Worm (Caenorhabditis elegans): ENCODE results near the gene T23B12.6.

Gene T23B12.6

ce11 chrV:8460306-8460705, at the start of gene T23B12.6:
Gene T23B12.6, minus strand, starts transcription at chrV:8460419.
- TF ChIP-seq lin-1 (GFP tag; IDR thresholded peaks at IDR 0.05) = no peak; the same call in 1 of the 2 replicates
- peak; percentile 47 for TF ChIP-seq nhr-28 (tag; optimal IDR thresholded peaks at IDR 0.05)
- peak; percentile 88 for TF ChIP-seq dmd-6 (GFP tag; IDR thresholded peaks at IDR 0.05)
- no peak for TF ChIP-seq lin-39 (tag; optimal IDR thresholded peaks at IDR 0.05)
- no peak for TF ChIP-seq dve-1 (tag; optimal IDR thresholded peaks at IDR 0.05; ENCODE audit: insufficient read depth)
- 0 out of 2 replicates have a peak, but pooled peaks have one; percentile 51 for TF ChIP-seq tra-1 (GFP tag; IDR thresholded peaks at IDR 0.05)
- no peak for TF ChIP-seq lin-29 (GFP tag; IDR thresholded peaks at IDR 0.05)
- TF ChIP-seq aha-1 (tag) = peak; percentile 69
- TF ChIP-seq hlh-11 (tag; optimal IDR thresholded peaks at IDR 0.05) = peak; percentile 59
- TF ChIP-seq pqm-1 (tag; optimal IDR thresholded peaks at IDR 0.05) = peak; percentile 37
- TF ChIP-seq daf-16 (GFP tag; optimal IDR thresholded peaks at IDR 0.05) = no peak
- TF ChIP-seq daf-16 (tag; optimal IDR thresholded peaks at IDR 0.05) = peak; percentile 86
- no peak for TF ChIP-seq attf-4 (tag; optimal IDR thresholded peaks at IDR 0.05)
- no peak for TF ChIP-seq set-16 (GFP tag; IDR thresholded peaks at IDR 0.05)
- TF ChIP-seq unc-62 (GFP tag; optimal IDR thresholded peaks at IDR 0.05 in 1 of 2) = peak in 1 of 2 experiments; percentile 31
- no peak for TF ChIP-seq unc-62 (tag; optimal IDR thresholded peaks at IDR 0.05)
- TF ChIP-seq nhr-77 (tag; optimal IDR thresholded peaks at IDR 0.05) = peak; percentile 70

DNA sequence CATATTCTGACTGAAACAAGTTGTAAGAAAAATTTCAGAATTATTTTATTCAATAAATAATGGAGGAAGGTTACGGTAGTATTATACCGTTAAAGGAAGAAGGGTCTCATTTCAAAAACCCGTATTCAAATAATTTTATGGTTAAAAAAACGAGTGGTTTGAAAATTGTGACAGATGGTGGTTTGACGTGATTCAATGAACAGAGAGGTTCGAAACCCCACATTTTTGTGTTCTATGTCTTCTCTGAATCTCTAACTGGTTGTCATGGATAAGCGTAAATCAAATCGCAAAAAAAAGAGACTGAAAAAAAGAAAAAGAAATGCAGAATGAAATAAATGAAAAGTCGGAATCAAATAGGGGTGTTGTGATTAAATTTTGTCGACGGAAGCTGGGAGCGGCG, 47.1 kb upstream of the T23B12.6 start, which contains the start of gene ZK994.6:
ZK994.6 (minus strand) TSS at position 101 of the 400 bp plus-strand sequence.
- TF ChIP-seq vab-7 (GFP tag; IDR thresholded peaks at IDR 0.05) (no peak), dmd-6 (GFP tag; IDR thresholded peaks at IDR 0.05) (no peak), dpl-1 (GFP tag; optimal IDR thresholded peaks at IDR 0.05) (no peak), lsy-2 (tag; optimal IDR thresholded peaks at IDR 0.05) (no peak), F37D6.2 (tag; optimal IDR thresholded peaks at IDR 0.05) (no peak), hif-1 (tag; optimal IDR thresholded peaks at IDR 0.05) (no peak), madf-9 (GFP tag; conservative IDR thresholded peaks at IDR 0.05) (no peak), nhr-6 (tag; optimal IDR thresholded peaks at IDR 0.05) (no peak), ceh-32 (tag; optimal IDR thresholded peaks at IDR 0.05; ENCODE audit: poor library complexity) (no peak), zfp-2 (tag; optimal IDR thresholded peaks at IDR 0.05) (no peak), Y105C5A.15 (GFP tag; IDR thresholded peaks at IDR 0.05) (no peak), nhr-76 (tag; optimal IDR thresholded peaks at IDR 0.05) (no peak), aha-1 (tag) (no peak), daf-16 (GFP tag; optimal IDR thresholded peaks at IDR 0.05) (no peak), daf-16 (tag; optimal IDR thresholded peaks at IDR 0.05) (no peak)

ce11 chrV:8500348-8500747, 40.1 kb upstream of the T23B12.6 start:
- TF ChIP-seq nhr-10 (tag; optimal IDR thresholded peaks at IDR 0.05) = peak; percentile 54
- peak; percentile 99 for TF ChIP-seq T26A8.4 (GFP tag; IDR thresholded peaks at IDR 0.05)
- peak; percentile 96 for TF ChIP-seq lin-29 (GFP tag; IDR thresholded peaks at IDR 0.05)
- peak; percentile 99 for TF ChIP-seq saeg-2 (GFP tag; IDR thresholded peaks at IDR 0.05)
- peak; percentile 95 for TF ChIP-seq ztf-7 (tag; optimal IDR thresholded peaks at IDR 0.05)
- TF ChIP-seq duxl-1 (tag; optimal IDR thresholded peaks at IDR 0.05; ENCODE audit: poor library complexity) = peak; percentile 98
- TF ChIP-seq zag-1 (tag; optimal IDR thresholded peaks at IDR 0.05) = peak; percentile 40
- peak; percentile 95 for TF ChIP-seq Y48G9A.11 (GFP tag; IDR thresholded peaks at IDR 0.05)
- peak; percentile 99 for TF ChIP-seq snpc-4 (tag; optimal IDR thresholded peaks at IDR 0.05)
- peak; percentile 98 for TF ChIP-seq F49E8.2 (tag; optimal IDR thresholded peaks at IDR 0.05; ENCODE audit: borderline replicate concordance)
- TF ChIP-seq lin-15B (tag; optimal IDR thresholded peaks at IDR 0.05) = peak; percentile 60
- peak; percentile 95 for TF ChIP-seq lir-3 (tag; optimal IDR thresholded peaks at IDR 0.05)
- peak; percentile 92 for TF ChIP-seq zip-11 (GFP tag; IDR thresholded peaks at IDR 0.05)
- TF ChIP-seq ceh-20 (GFP tag; IDR thresholded peaks at IDR 0.05) = peak; percentile 97
- peak; percentile 76 for TF ChIP-seq dpl-1 (GFP tag; optimal IDR thresholded peaks at IDR 0.05)
- peak; percentile 86 for TF ChIP-seq attf-4 (tag; optimal IDR thresholded peaks at IDR 0.05)
- TF ChIP-seq ZK337.2 (GFP tag; IDR thresholded peaks at IDR 0.05) = peak; percentile 98
- TF ChIP-seq jun-1 (tag; optimal IDR thresholded peaks at IDR 0.05) = peak; percentile 89
- peak; percentile 98 for TF ChIP-seq snpc-1.2 (GFP tag; IDR thresholded peaks at IDR 0.05)
- TF ChIP-seq pha-4 (GFP tag; IDR thresholded peaks at IDR 0.05) = peak; percentile 99
- no peak for TF ChIP-seq pha-4 (tag; optimal IDR thresholded peaks at IDR 0.05)
- peak in 1 of 2 experiments; percentile 99 for TF ChIP-seq madf-5 (GFP tag; IDR thresholded peaks at IDR 0.05)
- TF ChIP-seq unc-130 (GFP tag; optimal IDR thresholded peaks at IDR 0.05) = peak; percentile 94
- TF ChIP-seq dmd-9 (GFP tag; IDR thresholded peaks at IDR 0.05) = peak; percentile 97
- peak; percentile 86 for TF ChIP-seq zfp-2 (tag; optimal IDR thresholded peaks at IDR 0.05)
- TF ChIP-seq pqm-1 (tag; optimal IDR thresholded peaks at IDR 0.05) = no peak
